Fruit fly (Drosophila melanogaster): ENCODE measurements around the gene CG5355.

- TF ChIP-seq CG8478 (optimal IDR thresholded peaks at IDR 0.05) (no peak), CTCF (optimal IDR thresholded peaks at IDR 0.05) (no peak)
These were observed 39.0 kb upstream of the CG5355 start, which contains the start of gene ppk10 for dm6 chr2L:10452296-10452695.

Measured in S2 (cell line).